Worm (Caenorhabditis elegans): ENCODE results near the gene Y40B10B.1.

ce11 chrV:1940472-1941221 is 20.7 kb downstream of the Y40B10B.1 start:
- no peak for TF ChIP-seq drap-1 (GFP tag; optimal IDR thresholded peaks at IDR 0.05)
- no peak for TF ChIP-seq nhr-28 (tag; optimal IDR thresholded peaks at IDR 0.05)
- TF ChIP-seq unc-62 (GFP tag; optimal IDR thresholded peaks at IDR 0.05) = no peak
- no peak for TF ChIP-seq sptf-1 (tag; optimal IDR thresholded peaks at IDR 0.05)
- TF ChIP-seq ham-2 (GFP tag; optimal IDR thresholded peaks at IDR 0.05) = no peak
- no peak for TF ChIP-seq mab-5 (tag; optimal IDR thresholded peaks at IDR 0.05)
- no peak for TF ChIP-seq snpc-4 (tag; optimal IDR thresholded peaks at IDR 0.05)
